Worm (Caenorhabditis elegans) whole organism, mixed stage, embryonic: ENCODE results near the gene sgn-1.

Experiments used
- ceh-83 ChIP-seq: fragments of 200-800 bp; sonication (Bioruptor generic); optimal IDR thresholded peaks from 2 replicates; lab custom pipeline; 2018; ENCODE audit warnings: mild to moderate bottlenecking, missing genetic modification characterization, missing compliant biosample characterization
- ces-1 ChIP-seq: fragments of 150-350 bp; optimal IDR thresholded peaks from 2 replicates; lab custom pipeline; 2014; ENCODE audit warnings: missing biosample characterization, missing genetic modification reagents, missing genetic modification characterization
- drap-1 ChIP-seq: fragments of 200-800 bp; sonication (Bioruptor generic); optimal IDR thresholded peaks from 3 replicates; lab custom pipeline; 2018; ENCODE audit warnings: mild to moderate bottlenecking, missing genetic modification characterization, missing compliant biosample characterization
- mep-1 ChIP-seq: fragments of 150-350 bp; optimal IDR thresholded peaks from 2 replicates; lab custom pipeline; 2017; ENCODE audit warnings: missing biosample characterization, missing genetic modification reagents, missing genetic modification characterization, inconsistent platforms
- ztf-11 ChIP-seq: fragments of 150-350 bp; optimal IDR thresholded peaks from 2 replicates; lab custom pipeline; 2014; ENCODE audit warnings: missing biosample characterization, missing genetic modification characterization

ce11 chrII:8825769-8826168 is 42.3 kb upstream of the sgn-1 start, which contains the start of gene nas-25:
- TF ChIP-seq drap-1 (GFP tag; lab: Kevin White, UChicago) (no peak), ces-1 (GFP tag; lab: Kevin White, UChicago) (no peak), mep-1 (tag; lab: Kevin White, UChicago) (no peak), ceh-83 (GFP tag; lab: Kevin White, UChicago) (no peak), ztf-11 (tag; lab: Kevin White, UChicago) (no peak)
